Fruit fly (Drosophila melanogaster): ENCODE data around the gene AhcyL2.

dm6 chr3R:16933350-16933749 lies 48.6 kb downstream of the AhcyL2 start:
- no peak for TF ChIP-seq achi (GFP tag; optimal IDR thresholded peaks at IDR 0.05)
- TF ChIP-seq net (GFP tag; optimal IDR thresholded peaks at IDR 0.05): no peak
- TF ChIP-seq Eip93F (GFP tag; optimal IDR thresholded peaks at IDR 0.05): no peak
- TF ChIP-seq CG11294 (GFP tag; IDR thresholded peaks at IDR 0.05): no peak
- TF ChIP-seq cyc (GFP tag; optimal IDR thresholded peaks at IDR 0.05): no peak
- no peak for TF ChIP-seq Ets96B (tag; optimal IDR thresholded peaks at IDR 0.05)
- no peak for TF ChIP-seq CG6276 (GFP tag; optimal IDR thresholded peaks at IDR 0.05)
- TF ChIP-seq CG11762 (GFP tag; optimal IDR thresholded peaks at IDR 0.05; ENCODE audit: insufficient read depth): no peak
- TF ChIP-seq Gug (GFP tag; IDR thresholded peaks at IDR 0.05): no peak
- TF ChIP-seq pdm3 (GFP tag; optimal IDR thresholded peaks at IDR 0.05): no peak
- TF ChIP-seq CG31627 (GFP tag; optimal IDR thresholded peaks at IDR 0.05): no peak
